Worm (Caenorhabditis elegans): ENCODE data around the gene F41H10.12.
A peak's percentile ranks its signal among the peaks of the same experiment; 100 is the strongest.

The F41H10.12 gene

DNA sequence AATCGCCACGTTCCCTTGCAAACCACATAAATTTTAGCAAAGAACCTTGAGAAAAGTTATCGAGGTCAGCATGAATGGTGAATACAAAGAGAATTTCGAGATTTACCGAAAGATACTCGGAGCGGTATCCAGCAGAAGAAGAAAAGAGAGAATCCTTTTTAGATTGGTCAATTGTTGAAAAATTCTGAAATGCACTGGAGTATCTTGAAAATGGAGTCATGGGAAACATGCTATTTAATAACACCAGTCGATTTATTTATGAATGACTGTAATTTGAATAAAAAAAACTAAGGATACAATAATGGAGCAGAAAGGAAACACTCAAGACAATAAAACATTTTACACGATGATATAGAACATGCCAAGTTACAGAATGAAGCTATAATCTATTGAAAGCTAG, 4.8 kb downstream of the F41H10.12 start:
- TF ChIP-seq B0310.2 (tag; optimal IDR thresholded peaks at IDR 0.05), result no peak
- no peak for TF ChIP-seq sea-1 (GFP tag; conservative IDR thresholded peaks at IDR 0.05)
- no peak for TF ChIP-seq hmbx-1 (tag; optimal IDR thresholded peaks at IDR 0.05)
- no peak for TF ChIP-seq ceh-13 (GFP tag; optimal IDR thresholded peaks at IDR 0.05)
- TF ChIP-seq flt-1 (GFP tag; IDR thresholded peaks at IDR 0.05), result no peak
- no peak for TF ChIP-seq ets-7 (tag; optimal IDR thresholded peaks at IDR 0.05)
- TF ChIP-seq hmg-4 (GFP tag; optimal IDR thresholded peaks at IDR 0.05), result no peak
- no peak for TF ChIP-seq aly-1 (tag; optimal IDR thresholded peaks at IDR 0.05)
- no peak for TF ChIP-seq tra-4 (tag; optimal IDR thresholded peaks at IDR 0.05)
- TF ChIP-seq pes-1 (GFP tag; IDR thresholded peaks at IDR 0.05), result no peak
- TF ChIP-seq ama-1 (optimal IDR thresholded peaks at IDR 0.05), result no peak
- no peak for TF ChIP-seq hnd-1 (tag; optimal IDR thresholded peaks at IDR 0.05)
- TF ChIP-seq F13C5.2 (tag; optimal IDR thresholded peaks at IDR 0.05), result no peak
- no peak for TF ChIP-seq ceh-36 (tag; optimal IDR thresholded peaks at IDR 0.05)
- TF ChIP-seq tbx-37 (GFP tag; conservative IDR thresholded peaks at IDR 0.05), result no peak
- no peak for TF ChIP-seq tbx-11 (GFP tag; IDR thresholded peaks at IDR 0.05)
- TF ChIP-seq scrt-1 (GFP tag; IDR thresholded peaks at IDR 0.05), result no peak

DNA sequence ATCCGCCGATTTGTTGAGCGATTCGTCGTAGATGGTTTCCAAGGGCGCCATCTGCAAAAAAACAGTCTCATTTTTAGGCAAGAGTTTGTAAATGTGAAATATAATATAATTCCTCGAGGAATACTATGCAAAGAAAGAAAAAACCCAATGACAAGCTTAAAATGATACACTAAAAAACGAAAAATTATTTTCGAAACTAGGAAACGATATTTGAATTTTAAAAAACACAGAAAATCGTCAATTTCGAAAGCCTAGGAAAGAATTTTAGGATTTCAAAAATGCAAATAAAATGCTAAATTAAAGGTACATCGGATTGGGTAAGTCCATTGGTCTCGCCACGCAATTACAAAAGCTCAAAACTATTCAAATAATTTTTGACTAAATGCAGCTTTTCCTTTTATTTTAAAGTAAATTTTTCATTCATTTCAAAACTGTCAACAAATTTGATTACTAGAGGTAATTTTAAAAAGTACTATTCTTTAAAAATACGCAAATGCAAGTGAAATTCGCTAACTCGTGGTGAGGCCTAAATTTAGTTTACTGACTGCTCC, 6.5 kb downstream of the F41H10.12 start, which contains the start of the genes htp-1 and ZK616.5:
Gene htp-1, minus strand, starts transcription at position 51 of the 551 bp plus-strand sequence.
Gene ZK616.5, plus strand, starts transcription at position 423 of the 551 bp plus-strand sequence.
- no peak for TF ChIP-seq ceh-36 (tag; optimal IDR thresholded peaks at IDR 0.05)
- TF ChIP-seq F13C5.2 (tag; optimal IDR thresholded peaks at IDR 0.05), result no peak
- no peak for TF ChIP-seq ama-1 (optimal IDR thresholded peaks at IDR 0.05)
- no peak for TF ChIP-seq scrt-1 (GFP tag; IDR thresholded peaks at IDR 0.05)
- TF ChIP-seq B0310.2 (tag; optimal IDR thresholded peaks at IDR 0.05), result no peak
- TF ChIP-seq ets-7 (tag; optimal IDR thresholded peaks at IDR 0.05), result no peak
- no peak for TF ChIP-seq tbx-11 (GFP tag; IDR thresholded peaks at IDR 0.05)
- TF ChIP-seq flt-1 (GFP tag; IDR thresholded peaks at IDR 0.05), result no peak

DNA sequence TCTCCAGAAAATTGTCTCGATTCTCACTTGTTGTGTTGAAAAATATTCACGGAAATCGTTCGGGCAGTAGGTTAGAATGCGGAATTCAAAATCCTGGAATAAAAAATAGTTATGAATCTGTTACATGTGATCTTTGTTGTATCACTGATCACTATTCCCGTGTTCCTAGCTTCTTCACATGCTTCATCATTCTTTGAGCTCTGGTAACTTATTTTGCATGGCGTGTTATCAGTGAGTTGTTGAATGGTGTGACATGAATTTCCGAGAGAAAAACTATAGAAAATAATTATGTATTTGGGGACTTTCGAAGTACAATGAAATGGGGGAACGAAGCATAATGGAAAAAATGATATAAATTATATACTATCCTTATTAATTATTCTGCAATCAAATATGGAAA, 8.4 kb downstream of the F41H10.12 start:
- no peak for TF ChIP-seq tbx-37 (GFP tag; conservative IDR thresholded peaks at IDR 0.05)
- no peak for TF ChIP-seq F13C5.2 (tag; optimal IDR thresholded peaks at IDR 0.05)
- TF ChIP-seq ets-7 (tag; optimal IDR thresholded peaks at IDR 0.05), result no peak
- TF ChIP-seq hnd-1 (tag; optimal IDR thresholded peaks at IDR 0.05), result no peak

DNA sequence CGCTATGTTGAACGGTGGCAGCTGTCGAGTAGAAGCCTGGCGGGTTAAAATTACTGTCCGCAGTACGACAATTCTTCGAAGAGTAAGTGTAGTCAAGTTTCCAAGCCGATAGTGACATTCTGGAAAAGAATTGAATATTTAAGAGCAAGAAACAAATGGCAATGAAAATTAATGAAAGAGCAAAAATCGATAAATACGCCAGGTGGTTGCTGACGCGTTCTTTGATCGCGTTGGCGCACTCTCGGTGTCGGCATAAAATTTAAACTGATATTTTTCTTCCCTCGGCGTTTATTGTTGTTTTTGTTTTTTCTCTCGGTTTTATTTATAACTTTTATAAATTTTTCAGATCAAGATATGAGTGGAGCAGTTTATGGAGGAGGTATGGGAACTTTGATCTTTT, 9.6 kb downstream of the F41H10.12 start, which contains the start of the genes perm-3 and swsn-6:
Gene perm-3, minus strand, starts transcription at position 118 of the 400 bp plus-strand sequence.
Gene swsn-6, plus strand, starts transcription at position 347 of the 400 bp plus-strand sequence.
- no peak for TF ChIP-seq hnd-1 (tag; optimal IDR thresholded peaks at IDR 0.05)
- peak; percentile 20 for TF ChIP-seq F13C5.2 (tag; optimal IDR thresholded peaks at IDR 0.05)
- TF ChIP-seq flt-1 (GFP tag; IDR thresholded peaks at IDR 0.05), result no peak

DNA sequence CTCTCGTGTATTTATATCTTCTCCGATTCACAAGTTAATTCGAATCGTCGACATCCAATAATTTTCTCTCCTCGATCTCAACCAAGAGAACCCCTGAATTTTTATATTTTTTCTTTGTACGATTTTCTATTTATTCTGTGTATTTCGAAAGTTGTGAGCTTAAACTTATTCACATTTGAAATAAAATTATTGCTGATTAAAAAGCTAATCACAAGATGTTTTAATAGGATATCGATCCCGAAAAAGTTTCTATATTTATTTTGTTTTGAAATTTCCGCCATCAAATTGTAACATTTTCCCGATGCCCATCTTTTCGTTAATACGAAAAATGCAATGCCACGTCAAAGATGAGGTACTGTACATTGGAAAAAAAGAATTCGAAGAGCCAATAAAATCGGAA, 11.6 kb downstream of the F41H10.12 start, which contains the start of gene ZK616.3:
Gene ZK616.3, plus strand, starts transcription at position 301 of the 400 bp plus-strand sequence.
- TF ChIP-seq tbx-11 (GFP tag; IDR thresholded peaks at IDR 0.05) (no peak), ceh-36 (tag; optimal IDR thresholded peaks at IDR 0.05) (no peak), hnd-1 (tag; optimal IDR thresholded peaks at IDR 0.05) (no peak), ets-7 (tag; optimal IDR thresholded peaks at IDR 0.05) (no peak), tbx-37 (GFP tag; conservative IDR thresholded peaks at IDR 0.05) (no peak)

DNA sequence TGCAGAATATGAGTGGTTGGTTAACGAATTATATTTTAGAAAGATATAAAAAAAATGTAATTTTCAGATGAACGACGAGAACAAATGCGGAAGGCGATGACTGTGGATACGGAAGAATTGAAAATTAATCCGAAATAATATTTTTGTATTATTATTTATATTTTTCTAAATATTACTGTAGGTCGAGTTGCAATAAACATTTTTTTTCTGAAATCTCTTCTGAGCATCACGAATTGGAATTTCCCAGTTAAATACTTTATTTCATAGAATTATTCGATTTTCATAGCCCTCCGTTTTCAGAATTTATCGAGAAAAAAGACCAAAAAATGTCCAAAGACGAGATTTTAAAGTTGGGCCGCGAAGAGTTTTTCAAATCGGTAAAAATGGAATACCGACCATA, 12.4 kb downstream of the F41H10.12 start, which contains the start of gene ZK616.2:
Gene ZK616.2, plus strand, starts transcription at position 301 of the 400 bp plus-strand sequence.
- TF ChIP-seq flt-1 (GFP tag; IDR thresholded peaks at IDR 0.05) (no peak), ceh-13 (GFP tag; optimal IDR thresholded peaks at IDR 0.05) (no peak), F13C5.2 (tag; optimal IDR thresholded peaks at IDR 0.05) (no peak), hmg-4 (GFP tag; optimal IDR thresholded peaks at IDR 0.05) (no peak), hmbx-1 (tag; optimal IDR thresholded peaks at IDR 0.05) (no peak), ceh-36 (tag; optimal IDR thresholded peaks at IDR 0.05) (no peak), B0310.2 (tag; optimal IDR thresholded peaks at IDR 0.05) (no peak), tbx-11 (GFP tag; IDR thresholded peaks at IDR 0.05) (no peak), ets-7 (tag; optimal IDR thresholded peaks at IDR 0.05) (no peak), tra-4 (tag; optimal IDR thresholded peaks at IDR 0.05) (no peak), aly-1 (tag; optimal IDR thresholded peaks at IDR 0.05) (no peak), pes-1 (GFP tag; IDR thresholded peaks at IDR 0.05) (no peak), sea-1 (GFP tag; conservative IDR thresholded peaks at IDR 0.05) (no peak), scrt-1 (GFP tag; IDR thresholded peaks at IDR 0.05) (no peak), tbx-37 (GFP tag; conservative IDR thresholded peaks at IDR 0.05) (no peak), hnd-1 (tag; optimal IDR thresholded peaks at IDR 0.05) (no peak), ama-1 (optimal IDR thresholded peaks at IDR 0.05) (no peak)

DNA sequence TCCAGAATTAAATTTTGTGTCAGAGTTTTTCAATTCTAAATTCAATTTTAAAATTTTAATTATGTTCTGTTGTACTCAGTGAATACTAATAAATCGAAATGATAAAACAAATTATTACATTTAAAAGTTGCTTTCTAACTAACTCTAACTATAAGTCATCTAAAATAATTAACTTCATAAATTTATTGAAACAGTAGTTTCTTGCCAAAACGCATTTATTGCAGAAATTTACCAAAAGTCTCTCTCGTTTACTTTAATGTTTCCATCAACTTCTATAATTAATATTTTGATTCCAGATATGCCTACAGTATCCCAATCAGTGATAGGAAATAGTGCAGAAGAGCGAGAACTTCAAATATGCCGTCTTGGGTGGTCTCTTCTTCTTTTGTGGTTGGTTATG, 15.5 kb downstream of the F41H10.12 start, which contains the start of gene ZK616.1:
Gene ZK616.1, plus strand, starts transcription at position 301 of the 400 bp plus-strand sequence.
- TF ChIP-seq ceh-36 (tag; optimal IDR thresholded peaks at IDR 0.05) (no peak), hmg-4 (GFP tag; optimal IDR thresholded peaks at IDR 0.05) (no peak), hmbx-1 (tag; optimal IDR thresholded peaks at IDR 0.05) (no peak), pes-1 (GFP tag; IDR thresholded peaks at IDR 0.05) (no peak), sea-1 (GFP tag; conservative IDR thresholded peaks at IDR 0.05) (no peak)

DNA sequence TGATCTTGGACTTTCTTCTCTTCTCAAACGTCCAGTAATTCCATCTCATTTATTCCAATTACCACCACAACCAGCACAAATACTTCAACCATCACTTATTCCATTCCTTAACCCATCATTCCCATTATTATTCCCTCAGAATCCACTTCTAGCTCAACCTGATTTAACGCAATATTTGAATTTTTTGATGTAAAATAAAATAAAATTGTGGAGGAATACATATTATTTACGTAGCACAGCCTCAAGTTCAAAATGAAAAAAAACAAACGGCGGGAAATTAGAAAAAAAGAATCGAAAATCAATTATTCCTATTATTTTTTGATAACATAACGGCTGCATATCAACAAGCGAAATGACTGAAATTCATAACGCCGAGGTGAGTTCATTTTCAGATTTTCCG, 20.2 kb downstream of the F41H10.12 start, which contains the start of gene ZK616.61:
Gene ZK616.61, plus strand, starts transcription at position 301 of the 400 bp plus-strand sequence.
- TF ChIP-seq tbx-37 (GFP tag; conservative IDR thresholded peaks at IDR 0.05), result no peak
- TF ChIP-seq scrt-1 (GFP tag; IDR thresholded peaks at IDR 0.05), result no peak
- TF ChIP-seq B0310.2 (tag; optimal IDR thresholded peaks at IDR 0.05), result no peak
- no peak for TF ChIP-seq ceh-36 (tag; optimal IDR thresholded peaks at IDR 0.05)
- no peak for TF ChIP-seq tbx-11 (GFP tag; IDR thresholded peaks at IDR 0.05)
- no peak for TF ChIP-seq hmbx-1 (tag; optimal IDR thresholded peaks at IDR 0.05)
- TF ChIP-seq flt-1 (GFP tag; IDR thresholded peaks at IDR 0.05), result no peak
- no peak for TF ChIP-seq F13C5.2 (tag; optimal IDR thresholded peaks at IDR 0.05)
- TF ChIP-seq ets-7 (tag; optimal IDR thresholded peaks at IDR 0.05), result no peak
- no peak for TF ChIP-seq ceh-13 (GFP tag; optimal IDR thresholded peaks at IDR 0.05)
- TF ChIP-seq pes-1 (GFP tag; IDR thresholded peaks at IDR 0.05), result no peak
